Worm (Caenorhabditis elegans) whole organism, mixed stage, embryonic: ENCODE data around the gene K02D3.2.

Source experiments
- M03D4.4 ChIP-seq: sonication (generic microtip); optimal IDR thresholded peaks from 2 replicates; lab custom pipeline; 2017; ENCODE audit warnings: mild to moderate bottlenecking, missing genetic modification characterization, missing compliant biosample characterization
- bed-3 ChIP-seq: fragments of 200-800 bp; sonication (Bioruptor generic); optimal IDR thresholded peaks from 3 replicates; lab custom pipeline; 2018; ENCODE audit warnings: mild to moderate bottlenecking, missing genetic modification characterization, moderate library complexity, missing compliant biosample characterization
- blmp-1 ChIP-seq: fragments of 150-350 bp; optimal IDR thresholded peaks from 2 replicates; lab custom pipeline; 2014; ENCODE audit warnings: missing biosample characterization, missing genetic modification characterization
- ceh-39 ChIP-seq: fragments of 150-350 bp; optimal IDR thresholded peaks from 2 replicates; lab custom pipeline; 2014; ENCODE audit warnings: missing biosample characterization, missing genetic modification characterization
- ceh-43 ChIP-seq: fragments of 200-800 bp; sonication (Bioruptor generic); optimal IDR thresholded peaks from 2 replicates; lab custom pipeline; 2018; ENCODE audit warnings: mild to moderate bottlenecking, missing genetic modification characterization, moderate library complexity, missing compliant biosample characterization
- ceh-83 ChIP-seq: fragments of 200-800 bp; sonication (Bioruptor generic); optimal IDR thresholded peaks from 2 replicates; lab custom pipeline; 2018; ENCODE audit warnings: mild to moderate bottlenecking, missing genetic modification characterization, missing compliant biosample characterization
- ces-1 ChIP-seq: fragments of 150-350 bp; optimal IDR thresholded peaks from 2 replicates; lab custom pipeline; 2014; ENCODE audit warnings: missing biosample characterization, missing genetic modification reagents, missing genetic modification characterization
- cnd-1 ChIP-seq: fragments of 200-800 bp; sonication (Bioruptor generic); optimal IDR thresholded peaks from 2 replicates; lab custom pipeline; 2018; ENCODE audit warnings: mild to moderate bottlenecking, missing genetic modification characterization, missing compliant biosample characterization
- drap-1 ChIP-seq: fragments of 200-800 bp; sonication (Bioruptor generic); optimal IDR thresholded peaks from 3 replicates; lab custom pipeline; 2018; ENCODE audit warnings: mild to moderate bottlenecking, missing genetic modification characterization, missing compliant biosample characterization
- elt-1 ChIP-seq: sonication (generic microtip); optimal IDR thresholded peaks from 2 replicates; lab custom pipeline; 2017; ENCODE audit warnings: missing genetic modification characterization, mild to moderate bottlenecking, missing compliant biosample characterization, antibody characterized with exemption, moderate library complexity, borderline replicate concordance; ENCODE audit not compliant: insufficient read depth
- elt-3 ChIP-seq: fragments of 150-350 bp; optimal IDR thresholded peaks from 2 replicates; lab custom pipeline; 2014; ENCODE audit warnings: missing biosample characterization, missing genetic modification characterization
- flh-1 ChIP-seq: fragments of 200-800 bp; sonication (Bioruptor generic); optimal IDR thresholded peaks from 2 replicates; lab custom pipeline; 2018; ENCODE audit warnings: mild to moderate bottlenecking, missing genetic modification characterization, moderate library complexity, missing compliant biosample characterization
- ham-2 ChIP-seq: fragments of 200-800 bp; sonication (Bioruptor generic); optimal IDR thresholded peaks from 2 replicates; lab custom pipeline; 2018; ENCODE audit warnings: mild to moderate bottlenecking, missing genetic modification characterization, missing compliant biosample characterization
- hlh-1 ChIP-seq: fragments of 150-350 bp; optimal IDR thresholded peaks from 2 replicates; lab custom pipeline; 2014; ENCODE audit warnings: missing biosample characterization, missing genetic modification reagents, missing genetic modification characterization
- lin-13 ChIP-seq: fragments of 150-350 bp; optimal IDR thresholded peaks from 2 replicates; lab custom pipeline; 2014; ENCODE audit warnings: missing biosample characterization, missing genetic modification characterization
- lin-32 ChIP-seq: fragments of 200-800 bp; sonication (Bioruptor generic); optimal IDR thresholded peaks from 2 replicates; lab custom pipeline; 2018; ENCODE audit warnings: mild to moderate bottlenecking, missing genetic modification characterization, missing compliant biosample characterization
- lsy-2 ChIP-seq: fragments of 150-350 bp; optimal IDR thresholded peaks from 2 replicates; lab custom pipeline; 2014; ENCODE audit warnings: missing biosample characterization, missing genetic modification characterization
- mab-5 ChIP-seq: fragments of 150-350 bp; optimal IDR thresholded peaks from 2 replicates; lab custom pipeline; 2014; ENCODE audit warnings: missing biosample characterization, missing genetic modification characterization
- mep-1 ChIP-seq: fragments of 150-350 bp; optimal IDR thresholded peaks from 2 replicates; lab custom pipeline; 2017; ENCODE audit warnings: missing biosample characterization, missing genetic modification reagents, missing genetic modification characterization, inconsistent platforms
- mls-2 ChIP-seq: sonication (generic microtip); optimal IDR thresholded peaks from 2 replicates; lab custom pipeline; 2016; ENCODE audit warnings: mild to moderate bottlenecking, missing genetic modification characterization, moderate library complexity, missing compliant biosample characterization
- nhr-12 ChIP-seq: fragments of 150-350 bp; optimal IDR thresholded peaks from 2 replicates; lab custom pipeline; 2014; ENCODE audit warnings: missing biosample characterization, missing genetic modification characterization
- nhr-2 ChIP-seq: fragments of 150-350 bp; optimal IDR thresholded peaks from 2 replicates; lab custom pipeline; 2014; ENCODE audit warnings: missing biosample characterization, missing genetic modification characterization
- nhr-237 ChIP-seq: fragments of 150-350 bp; optimal IDR thresholded peaks from 2 replicates; lab custom pipeline; 2014; ENCODE audit warnings: missing biosample characterization, missing genetic modification characterization
- nhr-28 ChIP-seq: fragments of 150-350 bp; optimal IDR thresholded peaks from 2 replicates; lab custom pipeline; 2014; ENCODE audit warnings: missing biosample characterization, missing genetic modification characterization
- nhr-76 ChIP-seq: sonication (generic microtip); optimal IDR thresholded peaks from 2 replicates; lab custom pipeline; 2017; ENCODE audit warnings: missing biosample characterization, missing genetic modification characterization
- pha-4 ChIP-seq: fragments of 150-350 bp; optimal IDR thresholded peaks from 2 replicates; lab custom pipeline; 2018; ENCODE audit warnings: missing biosample characterization, missing genetic modification reagents, missing genetic modification characterization
- sem-2 ChIP-seq: fragments of 200-800 bp; sonication (Bioruptor generic); optimal IDR thresholded peaks from 2 replicates; lab custom pipeline; 2018; ENCODE audit warnings: mild to moderate bottlenecking, missing genetic modification characterization, missing compliant biosample characterization
- snpc-4 ChIP-seq: fragments of 150-350 bp; optimal IDR thresholded peaks from 2 replicates; lab custom pipeline; 2014; ENCODE audit warnings: missing biosample characterization, missing genetic modification characterization
- sptf-1 ChIP-seq: sonication (generic microtip); optimal IDR thresholded peaks from 2 replicates; lab custom pipeline; 2017; ENCODE audit warnings: mild to moderate bottlenecking, missing genetic modification characterization, moderate library complexity, missing compliant biosample characterization
- tbx-8 ChIP-seq: fragments of 200-800 bp; sonication (Bioruptor generic); optimal IDR thresholded peaks from 2 replicates; lab custom pipeline; 2018; ENCODE audit warnings: mild to moderate bottlenecking, missing genetic modification characterization, moderate library complexity, missing compliant biosample characterization
- unc-120 ChIP-seq: sonication (generic microtip); optimal IDR thresholded peaks from 2 replicates; lab custom pipeline; 2017; ENCODE audit warnings: missing genetic modification characterization, missing compliant biosample characterization; ENCODE audit not compliant: poor library complexity, severe bottlenecking
- unc-39 ChIP-seq: fragments of 150-350 bp; optimal IDR thresholded peaks from 2 replicates; lab custom pipeline; 2014; ENCODE audit warnings: missing biosample characterization, missing genetic modification characterization
- unc-62 ChIP-seq: fragments of 150-350 bp; optimal IDR thresholded peaks from 2 replicates; lab custom pipeline; 2014; ENCODE audit warnings: missing biosample characterization, missing genetic modification reagents, missing genetic modification characterization
- zip-8 ChIP-seq: fragments of 150-350 bp; optimal IDR thresholded peaks from 2 replicates; lab custom pipeline; 2014; ENCODE audit warnings: missing biosample characterization, missing genetic modification characterization
- ztf-11 ChIP-seq: fragments of 150-350 bp; optimal IDR thresholded peaks from 2 replicates; lab custom pipeline; 2014; ENCODE audit warnings: missing biosample characterization, missing genetic modification characterization

The K02D3.2 gene

DNA sequence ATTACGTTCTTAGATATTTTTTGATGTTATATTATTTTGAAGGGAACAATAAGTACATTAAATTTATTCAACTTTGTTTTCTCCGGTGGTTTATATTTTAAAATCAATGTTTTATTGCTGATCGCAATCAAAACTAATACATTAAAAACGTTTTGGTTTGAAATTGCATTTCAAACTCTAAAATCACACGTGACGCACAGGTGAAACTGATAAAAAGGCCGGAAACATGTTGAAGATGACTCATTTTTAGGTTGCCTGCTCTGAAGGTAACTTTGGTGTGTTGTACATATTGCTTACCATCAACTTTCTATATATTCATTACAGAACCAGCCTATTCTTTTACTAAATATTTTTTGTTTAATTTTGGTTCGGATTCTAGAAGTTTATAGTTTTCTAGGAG is 26.1 kb downstream of the K02D3.2 start:
- TF ChIP-seq sptf-1 (tag; lab: Kevin White, UChicago) (no peak), mep-1 (tag; lab: Kevin White, UChicago) (no peak), bed-3 (GFP tag; lab: Kevin White, UChicago) (no peak), nhr-12 (no peak), ztf-11 (no peak), ham-2 (GFP tag; lab: Kevin White, UChicago) (no peak), elt-1 (no peak), zip-8 (tag; lab: Kevin White, UChicago) (no peak), nhr-76 (no peak)

DNA sequence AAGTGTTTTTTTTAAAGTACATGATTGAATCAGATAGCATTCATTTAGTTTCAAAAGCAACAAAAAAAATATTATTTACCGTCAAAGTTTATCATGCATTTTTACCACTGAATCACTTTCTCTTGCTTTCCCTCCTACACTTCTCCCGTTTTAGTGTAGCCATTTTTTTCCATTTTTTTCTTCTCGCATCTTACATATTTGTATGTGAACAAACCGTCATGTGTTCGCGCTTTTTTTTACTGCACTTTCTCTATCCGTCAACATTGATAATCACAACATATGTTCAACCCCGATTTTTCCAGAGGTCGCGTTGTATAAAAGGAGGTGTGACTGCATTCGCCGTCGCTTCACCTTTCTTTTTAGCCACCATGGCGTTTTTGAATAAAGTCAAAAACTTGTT is 34.9 kb downstream of the K02D3.2 start, which contains the start of gene gck-4:
Gene gck-4, plus strand, starts transcription at position 301 of the 400 bp plus-strand sequence.
- TF ChIP-seq blmp-1 (tag; lab: Kevin White, UChicago) (no peak), pha-4 (tag; lab: Kevin White, UChicago) (no peak), unc-39 (no peak), nhr-12 (no peak)

DNA sequence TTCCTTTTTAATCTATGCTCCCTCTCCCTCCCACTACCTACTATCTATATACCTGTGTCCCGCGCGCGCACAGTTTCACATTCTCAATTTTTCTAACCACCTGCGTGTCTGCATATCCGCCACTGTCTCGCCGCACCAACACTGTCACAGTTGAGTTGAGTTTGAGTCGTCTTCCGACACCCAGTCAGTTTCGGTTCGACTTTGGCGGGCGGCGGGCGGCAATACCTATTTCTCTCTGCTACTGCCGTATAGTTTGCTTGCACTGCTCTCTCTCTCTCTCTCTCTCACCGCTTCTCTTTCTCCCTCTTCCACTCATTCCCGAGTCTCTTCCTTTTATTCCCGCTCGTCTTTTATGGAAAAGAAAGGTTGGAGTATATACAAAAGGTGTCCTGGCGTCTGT is 36.4 kb downstream of the K02D3.2 start:
- TF ChIP-seq hlh-1 (tag; lab: Kevin White, UChicago) (no peak), pha-4 (tag; lab: Kevin White, UChicago) (no peak), nhr-76 (no peak), lin-32 (GFP tag; lab: Kevin White, UChicago) (no peak), lin-13 (tag; lab: Kevin White, UChicago) (no peak), elt-1 (no peak), ceh-83 (GFP tag; lab: Kevin White, UChicago) (no peak), unc-62 (no peak), cnd-1 (tag; lab: Kevin White, UChicago) (no peak), tbx-8 (no peak), ham-2 (GFP tag; lab: Kevin White, UChicago) (peak; percentile 92), mep-1 (tag; lab: Kevin White, UChicago) (no peak), unc-39 (no peak), ceh-43 (GFP tag; lab: Kevin White, UChicago) (no peak), flh-1 (GFP tag; lab: Kevin White, UChicago) (no peak), sem-2 (GFP tag; lab: Kevin White, UChicago) (no peak), nhr-28 (tag; lab: Kevin White, UChicago) (no peak), snpc-4 (tag; lab: Kevin White, UChicago) (no peak), mls-2 (tag; lab: Kevin White, UChicago) (peak; percentile 48), nhr-237 (no peak), bed-3 (GFP tag; lab: Kevin White, UChicago) (no peak), blmp-1 (tag; lab: Kevin White, UChicago) (no peak), ces-1 (GFP tag; lab: Kevin White, UChicago) (no peak), nhr-12 (no peak), nhr-2 (peak; percentile 29), ceh-39 (tag; lab: Kevin White, UChicago) (peak; percentile 17), elt-3 (tag; lab: Kevin White, UChicago) (no peak), ztf-11 (no peak), zip-8 (tag; lab: Kevin White, UChicago) (no peak), unc-120 (tag; lab: Kevin White, UChicago) (peak; percentile 13), drap-1 (no peak), M03D4.4 (no peak), mab-5 (no peak), sptf-1 (tag; lab: Kevin White, UChicago) (peak; percentile 51), lsy-2 (tag; lab: Kevin White, UChicago) (no peak)

DNA sequence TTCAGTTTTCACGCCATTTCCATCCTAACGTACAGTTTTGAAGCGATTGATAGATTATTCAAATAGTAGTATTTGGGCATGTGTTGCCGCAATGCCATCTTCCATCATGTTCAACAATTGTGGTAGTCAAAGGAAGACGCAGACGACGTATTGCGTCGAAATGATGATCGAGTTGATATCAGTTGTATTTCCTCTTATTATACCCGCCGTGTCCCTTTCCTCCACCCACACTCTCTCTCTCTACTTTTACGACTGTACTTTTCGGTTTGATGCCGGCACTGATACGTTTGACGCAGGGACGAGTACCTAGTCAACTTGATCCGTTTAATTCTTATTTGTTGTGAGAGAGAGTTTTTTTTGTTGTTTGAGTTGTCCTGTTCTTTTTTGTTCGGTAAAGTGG is 39.2 kb downstream of the K02D3.2 start:
- no peak for TF ChIP-seq nhr-237
- peak; percentile 35 for TF ChIP-seq elt-1
- no peak for TF ChIP-seq blmp-1 (tag; lab: Kevin White, UChicago)
- no peak for TF ChIP-seq unc-120 (tag; lab: Kevin White, UChicago)
- TF ChIP-seq nhr-12 = no peak
- TF ChIP-seq nhr-76 = no peak
- no peak for TF ChIP-seq bed-3 (GFP tag; lab: Kevin White, UChicago)
